Fruit fly (Drosophila melanogaster): ENCODE measurements around the gene CG31777.

dm6 chr2L:3703260-3703659, 3.6 kb downstream of the CG31777 start, which contains the start of gene CG2816:
- no peak for TF ChIP-seq EcR (GFP tag; optimal IDR thresholded peaks at IDR 0.05)
- no peak for TF ChIP-seq CG8478 (optimal IDR thresholded peaks at IDR 0.05)
- no peak for TF ChIP-seq pan (optimal IDR thresholded peaks at IDR 0.05)
- no peak for TF ChIP-seq usp (GFP tag; optimal IDR thresholded peaks at IDR 0.05)
- TF ChIP-seq psq (optimal IDR thresholded peaks at IDR 0.05) = no peak

Measured in whole organism.